Worm (Caenorhabditis elegans) whole organism, midembryonic: ENCODE data around the gene hoe-1.
A peak's percentile ranks its signal among the peaks of the same experiment; 100 is the strongest.

Experiments
- T22C8.4 ChIP-seq: fragments of 200-800 bp; sonication (Bioruptor generic); IDR thresholded peaks from 2 replicates; pipeline ENCODE4 v1.3.6; 2022; ENCODE audit warnings: missing genetic modification characterization, missing compliant biosample characterization
- cog-1 ChIP-seq: sonication (generic microtip); optimal IDR thresholded peaks from 2 replicates; lab custom pipeline; 2016; ENCODE audit warnings: missing genetic modification characterization, missing compliant biosample characterization
- flt-1 ChIP-seq: fragments of 200-800 bp; sonication (Bioruptor generic); IDR thresholded peaks from 2 replicates; pipeline ENCODE4 v1.3.6; 2022; ENCODE audit warnings: missing genetic modification characterization, missing compliant biosample characterization
- klf-2 ChIP-seq: fragments of 200-800 bp; sonication (Bioruptor generic); conservative IDR thresholded peaks from 2 replicates; pipeline ENCODE4 v1.3.6; 2022; ENCODE audit warnings: missing genetic modification reagents, missing genetic modification characterization, missing compliant biosample characterization
- med-1 ChIP-seq: sonication (generic microtip); optimal IDR thresholded peaks from 2 replicates; lab custom pipeline; 2017; ENCODE audit warnings: missing genetic modification characterization, mild to moderate bottlenecking, missing compliant biosample characterization, antibody characterized with exemption, missing genetic modification reagents; ENCODE audit not compliant: insufficient read depth
- ref-1 ChIP-seq: fragments of 200-800 bp; sonication (Bioruptor generic); conservative IDR thresholded peaks from 2 replicates; pipeline ENCODE4 v1.3.6; 2022; ENCODE audit warnings: missing genetic modification reagents, missing genetic modification characterization, missing compliant biosample characterization
- tab-1 ChIP-seq: fragments of 200-800 bp; sonication (Bioruptor generic); IDR thresholded peaks from 2 replicates; pipeline ENCODE4 v1.3.6; 2022; ENCODE audit warnings: missing genetic modification characterization, missing compliant biosample characterization
- ztf-23 ChIP-seq: fragments of 200-800 bp; sonication (Bioruptor generic); IDR thresholded peaks from 2 replicates; pipeline ENCODE4 v1.3.6; 2022; ENCODE audit warnings: missing genetic modification reagents, missing genetic modification characterization, missing compliant biosample characterization
- ztf-29 ChIP-seq: fragments of 200-800 bp; sonication (Bioruptor generic); IDR thresholded peaks from 2 replicates; pipeline ENCODE4 v1.3.6; 2022; ENCODE audit warnings: missing genetic modification reagents, missing genetic modification characterization, missing compliant biosample characterization

hoe-1 gene

ce11 chrIV:4710459-4710858 lies 33.6 kb downstream of the hoe-1 start, which contains the start of gene cif-1:
Gene cif-1 (minus strand): TSS chrIV:4710755.
- TF ChIP-seq tab-1 (GFP tag; lab: Robert Waterston, UW) (no peak), ref-1 (GFP tag; lab: Robert Waterston, UW) (no peak), ztf-23 (GFP tag; lab: Robert Waterston, UW) (no peak), cog-1 (tag; lab: Kevin White, UChicago) (no peak), flt-1 (GFP tag; lab: Robert Waterston, UW) (no peak), med-1 (GFP tag; lab: Kevin White, UChicago) (no peak), klf-2 (no peak), ztf-29 (GFP tag; lab: Robert Waterston, UW) (no peak), T22C8.4 (no peak)

ce11 chrIV:4705922-4706321 lies 38.1 kb downstream of the hoe-1 start:
- TF ChIP-seq ztf-23 (GFP tag; lab: Robert Waterston, UW), result no peak
- no peak for TF ChIP-seq ref-1 (GFP tag; lab: Robert Waterston, UW)
- no peak for TF ChIP-seq cog-1 (tag; lab: Kevin White, UChicago)
- TF ChIP-seq med-1 (GFP tag; lab: Kevin White, UChicago), result no peak
- TF ChIP-seq tab-1 (GFP tag; lab: Robert Waterston, UW), result no peak

- TF ChIP-seq T22C8.4 (no peak), ztf-23 (GFP tag; lab: Robert Waterston, UW) (no peak), cog-1 (tag; lab: Kevin White, UChicago) (no peak), klf-2 (no peak), ztf-29 (GFP tag; lab: Robert Waterston, UW) (no peak), flt-1 (GFP tag; lab: Robert Waterston, UW) (no peak), ref-1 (GFP tag; lab: Robert Waterston, UW) (no peak), tab-1 (GFP tag; lab: Robert Waterston, UW) (no peak), med-1 (GFP tag; lab: Kevin White, UChicago) (no peak)
These were observed 38.9 kb downstream of the hoe-1 start for ce11 chrIV:4705182-4705581.

ce11 chrIV:4703911-4704310 lies 40.2 kb downstream of the hoe-1 start, which contains the start of gene ogdh-1:
Gene ogdh-1 (minus strand): TSS chrIV:4704011.
- TF ChIP-seq T22C8.4, result no peak

- 0 out of 2 replicates have a peak, but pooled peaks have one; percentile 32 for TF ChIP-seq klf-2
These were observed 42.0 kb downstream of the hoe-1 start for ce11 chrIV:4702077-4702476.

ce11 chrIV:4692463-4692862 lies 51.6 kb downstream of the hoe-1 start, which contains the start of gene spe-51:
Gene spe-51 (plus strand): TSS chrIV:4692763.
- TF ChIP-seq ztf-23 (GFP tag; lab: Robert Waterston, UW) (no peak), cog-1 (tag; lab: Kevin White, UChicago) (no peak), T22C8.4 (no peak), ref-1 (GFP tag; lab: Robert Waterston, UW) (no peak), tab-1 (GFP tag; lab: Robert Waterston, UW) (no peak), klf-2 (no peak), ztf-29 (GFP tag; lab: Robert Waterston, UW) (no peak), flt-1 (GFP tag; lab: Robert Waterston, UW) (no peak), med-1 (GFP tag; lab: Kevin White, UChicago) (no peak)
